Worm (Caenorhabditis elegans) whole organism, early embryonic: ENCODE measurements around the gene clec-124.

ENCODE experiments used
- F13C5.2 ChIP-seq: sonication (generic microtip); optimal IDR thresholded peaks from 2 replicates; lab custom pipeline; 2017; ENCODE audit warnings: mild to moderate bottlenecking, missing genetic modification characterization, inconsistent platforms, missing compliant biosample characterization
- aly-1 ChIP-seq: sonication (generic microtip); optimal IDR thresholded peaks from 2 replicates; lab custom pipeline; 2016; ENCODE audit warnings: missing genetic modification characterization, missing compliant biosample characterization
- ama-1 ChIP-seq: fragments of 150-350 bp; optimal IDR thresholded peaks from 2 replicates; lab custom pipeline; 2014
- ceh-13 ChIP-seq: fragments of 200-800 bp; sonication (Bioruptor generic); optimal IDR thresholded peaks from 2 replicates; lab custom pipeline; 2018; ENCODE audit warnings: mild to moderate bottlenecking, missing genetic modification characterization, missing compliant biosample characterization
- ceh-36 ChIP-seq: sonication (generic microtip); optimal IDR thresholded peaks from 2 replicates; lab custom pipeline; 2016; ENCODE audit warnings: missing genetic modification characterization, inconsistent platforms, missing compliant biosample characterization
- flt-1 ChIP-seq: fragments of 200-800 bp; sonication (Bioruptor generic); IDR thresholded peaks from 2 replicates; pipeline ENCODE4 v1.3.6; 2022; ENCODE audit warnings: missing genetic modification characterization, missing compliant biosample characterization
- hmbx-1 ChIP-seq: sonication (generic microtip); optimal IDR thresholded peaks from 2 replicates; lab custom pipeline; 2016; ENCODE audit warnings: mild to moderate bottlenecking, missing genetic modification characterization, missing compliant biosample characterization
- hmg-4 ChIP-seq: fragments of 200-800 bp; sonication (Bioruptor generic); optimal IDR thresholded peaks from 2 replicates; lab custom pipeline; 2018; ENCODE audit warnings: mild to moderate bottlenecking, missing genetic modification characterization, missing compliant biosample characterization
- scrt-1 ChIP-seq: fragments of 200-800 bp; sonication (Bioruptor generic); IDR thresholded peaks from 2 replicates; pipeline ENCODE4 v1.3.6; 2022; ENCODE audit warnings: missing genetic modification characterization, missing compliant biosample characterization
- sea-1 ChIP-seq: fragments of 200-800 bp; sonication (Bioruptor generic); conservative IDR thresholded peaks from 2 replicates; pipeline ENCODE4 v1.3.6; 2022; ENCODE audit warnings: missing genetic modification characterization, missing compliant biosample characterization
- tbx-11 ChIP-seq: fragments of 200-800 bp; sonication (Bioruptor generic); IDR thresholded peaks from 2 replicates; pipeline ENCODE4 v1.3.6; 2022; ENCODE audit warnings: missing genetic modification characterization, missing compliant biosample characterization
- tra-4 ChIP-seq: sonication (generic microtip); optimal IDR thresholded peaks from 2 replicates; lab custom pipeline; 2017; ENCODE audit warnings: missing genetic modification characterization, missing compliant biosample characterization

ce11 chrII:3213898-3214297 lies 35.6 kb upstream of the clec-124 start, which contains the start of gene ZC239.4:
- TF ChIP-seq aly-1 (tag; lab: Kevin White, UChicago) = no peak
- no peak for TF ChIP-seq ama-1 (lab: Kevin White, UChicago)
- TF ChIP-seq tbx-11 = no peak
- no peak for TF ChIP-seq scrt-1
- TF ChIP-seq tra-4 (tag; lab: Kevin White, UChicago) = no peak
- TF ChIP-seq hmbx-1 (tag; lab: Kevin White, UChicago) = no peak
- no peak for TF ChIP-seq F13C5.2
- no peak for TF ChIP-seq hmg-4
- no peak for TF ChIP-seq sea-1
- no peak for TF ChIP-seq flt-1
- no peak for TF ChIP-seq ceh-36 (tag; lab: Kevin White, UChicago)
- no peak for TF ChIP-seq ceh-13 (GFP tag; lab: Kevin White, UChicago)
